Worm (Caenorhabditis elegans) whole organism, L3 larva: ENCODE results near the gene F12A10.9.

Experiments used
- ceh-9 ChIP-seq: sonication (generic microtip); optimal IDR thresholded peaks from 2 replicates; lab custom pipeline; 2018; ENCODE audit warnings: missing biosample characterization, missing genetic modification characterization
- daf-12 ChIP-seq: fragments of 150-350 bp; optimal IDR thresholded peaks from 2 replicates; lab custom pipeline; 2014; ENCODE audit warnings: missing biosample characterization, missing genetic modification reagents, missing genetic modification characterization
- lin-39 ChIP-seq: fragments of 150-350 bp; optimal IDR thresholded peaks from 2 replicates; lab custom pipeline; 2018; ENCODE audit warnings: missing biosample characterization, missing genetic modification reagents, missing genetic modification characterization
- nhr-237 ChIP-seq: fragments of 150-350 bp; optimal IDR thresholded peaks from 2 replicates; lab custom pipeline; 2014; ENCODE audit warnings: missing biosample characterization, missing genetic modification characterization
- pha-4 ChIP-seq: fragments of 150-350 bp; optimal IDR thresholded peaks from 2 replicates; lab custom pipeline; 2014; ENCODE audit warnings: missing biosample characterization, missing genetic modification reagents, missing genetic modification characterization
- skn-1 ChIP-seq: fragments of 150-350 bp; optimal IDR thresholded peaks from 2 replicates; lab custom pipeline; 2014; ENCODE audit warnings: missing biosample characterization, missing genetic modification characterization

DNA sequence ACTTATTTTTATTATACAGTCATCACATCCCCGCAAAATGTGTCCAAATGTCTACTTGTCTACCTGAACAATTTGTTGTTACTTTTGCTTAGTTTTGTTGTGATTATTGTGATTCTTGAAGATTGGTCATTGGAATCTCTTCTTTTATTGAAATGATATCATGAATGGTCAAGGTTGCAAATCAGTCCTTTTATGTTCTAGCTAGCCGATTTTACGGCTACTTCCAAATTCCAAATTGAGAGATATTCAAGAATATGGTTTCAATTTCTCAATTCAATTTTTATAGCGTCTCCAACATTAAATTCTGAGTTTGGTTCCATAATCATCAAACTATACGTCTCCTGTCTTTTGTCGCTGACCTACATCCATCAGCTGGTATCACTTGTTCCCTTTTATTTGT is 47.2 kb upstream of the F12A10.9 start:
- no peak for TF ChIP-seq pha-4 (tag; lab: Kevin White, UChicago)
- no peak for TF ChIP-seq daf-12 (tag; lab: Kevin White, UChicago)
- TF ChIP-seq skn-1 (tag; lab: Kevin White, UChicago) = no peak
- TF ChIP-seq ceh-9 (tag; lab: Kevin White, UChicago) = no peak
- TF ChIP-seq lin-39 (tag; lab: Kevin White, UChicago) = no peak
- no peak for TF ChIP-seq nhr-237 (tag; lab: Kevin White, UChicago)
